Worm (Caenorhabditis elegans) whole organism, L4 larva: ENCODE measurements around the gene nfya-1.
A peak's percentile ranks its signal among the peaks of the same experiment; 100 is the strongest.

Experiments
- F10B5.3 ChIP-seq: sonication (generic microtip); optimal IDR thresholded peaks from 2 replicates; lab custom pipeline; 2016; ENCODE audit warnings: mild to moderate bottlenecking, missing genetic modification characterization, missing compliant biosample characterization
- F37D6.2 ChIP-seq: sonication (generic microtip); optimal IDR thresholded peaks from 2 replicates; lab custom pipeline; 2016; ENCODE audit warnings: mild to moderate bottlenecking, missing genetic modification characterization, missing compliant biosample characterization
- F44E2.7 ChIP-seq: fragments of 200-800 bp; sonication (Bioruptor generic); IDR thresholded peaks from 2 replicates; pipeline ENCODE4 v2.1.2; 2022; ENCODE audit warnings: missing genetic modification characterization, missing compliant biosample characterization
- F49E8.2 ChIP-seq: sonication (generic microtip); optimal IDR thresholded peaks from 2 replicates; lab custom pipeline; 2016; ENCODE audit warnings: missing compliant biosample characterization, mild to moderate bottlenecking, missing genetic modification characterization, borderline replicate concordance
- T26A8.4 ChIP-seq: fragments of 200-800 bp; sonication (Bioruptor generic); IDR thresholded peaks from 2 replicates; pipeline ENCODE4 v1.3.6; 2022; ENCODE audit warnings: missing genetic modification characterization, missing compliant biosample characterization
- Y105C5A.15 ChIP-seq: fragments of 200-800 bp; sonication (Bioruptor generic); IDR thresholded peaks from 2 replicates; pipeline ENCODE4 v1.3.6; 2022; ENCODE audit warnings: missing genetic modification characterization, missing compliant biosample characterization
- Y75B8A.6 ChIP-seq: fragments of 200-800 bp; sonication (Bioruptor generic); IDR thresholded peaks from 2 replicates; pipeline ENCODE4 v1.3.6; 2022; ENCODE audit warnings: missing genetic modification reagents, missing genetic modification characterization, missing compliant biosample characterization
- ZK337.2 ChIP-seq: fragments of 200-800 bp; sonication (Bioruptor generic); IDR thresholded peaks from 2 replicates; pipeline ENCODE4 v1.3.6; 2022; ENCODE audit warnings: missing genetic modification reagents, missing genetic modification characterization, missing compliant biosample characterization
- ZK546.5 ChIP-seq, 2 experiments: sonication (generic microtip); optimal IDR thresholded peaks; 2 replicates each; lab custom pipeline; 2017; ENCODE audit warnings: missing biosample characterization in 2 of 2, missing genetic modification characterization in 2 of 2
- aha-1 ChIP-seq: fragments of 150-350 bp; peaks from one replicate; lab custom pipeline; 2014; ENCODE audit warnings: missing biosample characterization, missing genetic modification characterization
- ama-1 ChIP-seq: fragments of 150-350 bp; optimal IDR thresholded peaks from 2 replicates; lab custom pipeline; 2014; ENCODE audit warnings: inconsistent platforms, mixed read lengths
- attf-4 ChIP-seq: sonication (generic microtip); optimal IDR thresholded peaks from 3 replicates; lab custom pipeline; 2017; ENCODE audit warnings: missing biosample characterization, missing genetic modification characterization
- ceh-28 ChIP-seq: fragments of 150-350 bp; optimal IDR thresholded peaks from 2 replicates; lab custom pipeline; 2014; ENCODE audit warnings: missing biosample characterization, missing genetic modification reagents, missing genetic modification characterization
- ceh-82 ChIP-seq: sonication (generic microtip); optimal IDR thresholded peaks from 2 replicates; lab custom pipeline; 2017; ENCODE audit warnings: missing biosample characterization, missing genetic modification characterization
- cey-2 ChIP-seq: sonication (generic microtip); optimal IDR thresholded peaks from 3 replicates; lab custom pipeline; 2017; ENCODE audit warnings: missing genetic modification characterization, mild to moderate bottlenecking, missing compliant biosample characterization, antibody characterized with exemption, borderline replicate concordance; ENCODE audit not compliant: insufficient read depth
- daf-16 ChIP-seq, 3 experiments: sonication (generic microtip); optimal IDR thresholded peaks; 2 replicates each; lab custom pipeline; 2016 to 2017; ENCODE audit warnings: missing genetic modification characterization in 3 of 3, missing genetic modification reagents in 3 of 3, mild to moderate bottlenecking in 2 of 3, missing compliant biosample characterization in 2 of 3, missing biosample characterization in 1 of 3, moderate library complexity in 1 of 3
- dmd-9 ChIP-seq: fragments of 200-800 bp; sonication (Bioruptor generic); IDR thresholded peaks from 2 replicates; pipeline ENCODE4 v1.3.6; 2022; ENCODE audit warnings: missing genetic modification reagents, missing genetic modification characterization, missing compliant biosample characterization
- dve-1 ChIP-seq: sonication (generic microtip); optimal IDR thresholded peaks from 2 replicates; lab custom pipeline; 2017; ENCODE audit warnings: antibody characterized with exemption, mild to moderate bottlenecking, missing genetic modification characterization, missing compliant biosample characterization; ENCODE audit not compliant: insufficient read depth
- fkh-10 ChIP-seq: fragments of 150-350 bp; optimal IDR thresholded peaks from 2 replicates; lab custom pipeline; 2014; ENCODE audit warnings: missing biosample characterization, missing genetic modification reagents, missing genetic modification characterization
- fos-1 ChIP-seq: fragments of 150-350 bp; optimal IDR thresholded peaks from 2 replicates; lab custom pipeline; 2014; ENCODE audit warnings: missing biosample characterization, missing genetic modification characterization
- hif-1 ChIP-seq, 2 experiments: sonication (generic microtip); optimal IDR thresholded peaks; 2 replicates each; lab custom pipeline; 2016 to 2017; ENCODE audit warnings: missing compliant biosample characterization in 2 of 2, missing genetic modification characterization in 2 of 2, missing genetic modification reagents in 2 of 2, missing genotype in 2 of 2, mild to moderate bottlenecking in 1 of 2
- hlh-11 ChIP-seq: fragments of 200-800 bp; sonication (Bioruptor generic); optimal IDR thresholded peaks from 2 replicates; lab custom pipeline; 2018; ENCODE audit warnings: mild to moderate bottlenecking, missing genetic modification characterization, missing compliant biosample characterization
- hlh-30 ChIP-seq: sonication (generic microtip); optimal IDR thresholded peaks from 2 replicates; lab custom pipeline; 2017; ENCODE audit warnings: antibody characterized with exemption, mild to moderate bottlenecking, missing genetic modification characterization, missing compliant biosample characterization; ENCODE audit not compliant: insufficient read depth
- jun-1 ChIP-seq: fragments of 150-350 bp; optimal IDR thresholded peaks from 2 replicates; lab custom pipeline; 2014; ENCODE audit warnings: missing biosample characterization, missing genetic modification reagents, missing genetic modification characterization
- lim-7 ChIP-seq: fragments of 200-800 bp; sonication (Bioruptor generic); IDR thresholded peaks from 2 replicates; pipeline ENCODE4 v1.3.6; 2022; ENCODE audit warnings: missing genetic modification characterization, missing compliant biosample characterization
- lin-13 ChIP-seq: fragments of 150-350 bp; optimal IDR thresholded peaks from 2 replicates; lab custom pipeline; 2014; ENCODE audit warnings: missing biosample characterization, missing genetic modification reagents, missing genetic modification characterization
- lin-29 ChIP-seq: fragments of 200-800 bp; sonication (Bioruptor generic); IDR thresholded peaks from 2 replicates; pipeline ENCODE4 v1.3.6; 2022; ENCODE audit warnings: missing genetic modification reagents, missing genetic modification characterization, missing compliant biosample characterization
- lin-38 ChIP-seq: fragments of 200-800 bp; sonication (Bioruptor generic); IDR thresholded peaks from 2 replicates; pipeline ENCODE4 v1.3.6; 2022; ENCODE audit warnings: missing genetic modification reagents, missing genetic modification characterization, missing compliant biosample characterization
- lsy-2 ChIP-seq, 2 experiments: fragments of 150-350 bp in 1 of 2; sonication (generic microtip) in 1 of 2; optimal IDR thresholded peaks; 2 replicates each; lab custom pipeline; 2014 to 2017; ENCODE audit warnings: missing biosample characterization in 2 of 2, missing genetic modification characterization in 2 of 2
- nhr-10 ChIP-seq: fragments of 150-350 bp; optimal IDR thresholded peaks from 2 replicates; lab custom pipeline; 2014; ENCODE audit warnings: missing biosample characterization, missing genetic modification characterization
- nhr-111 ChIP-seq: fragments of 200-800 bp; sonication (Bioruptor generic); optimal IDR thresholded peaks from 2 replicates; lab custom pipeline; 2018; ENCODE audit warnings: mild to moderate bottlenecking, missing genetic modification characterization, missing compliant biosample characterization
- nhr-42 ChIP-seq: fragments of 200-800 bp; sonication (Bioruptor generic); IDR thresholded peaks from 2 replicates; pipeline ENCODE4 v1.3.6; 2022; ENCODE audit warnings: missing genetic modification characterization, missing compliant biosample characterization
- nhr-6 ChIP-seq: fragments of 150-350 bp; optimal IDR thresholded peaks from 2 replicates; lab custom pipeline; 2014; ENCODE audit warnings: missing biosample characterization, missing genetic modification characterization
- pha-4 ChIP-seq, 2 experiments: fragments of 150-350 bp in 1 of 2; fragments of 200-800 bp in 1 of 2; sonication (Bioruptor generic) in 1 of 2; IDR thresholded peaks in 1 of 2; optimal IDR thresholded peaks in 1 of 2; 2 replicates each; pipeline versions ENCODE4 v1.3.6 to Lab custom; 2014 to 2022; ENCODE audit warnings: missing genetic modification characterization in 2 of 2, missing genetic modification reagents in 2 of 2, missing biosample characterization in 1 of 2, missing compliant biosample characterization in 1 of 2
- php-3 ChIP-seq: fragments of 200-800 bp; sonication (Bioruptor generic); IDR thresholded peaks from 2 replicates; pipeline ENCODE4 v1.3.6; 2022; ENCODE audit warnings: missing genetic modification reagents, missing genetic modification characterization, missing compliant biosample characterization
- rbr-2 ChIP-seq: sonication (generic microtip); optimal IDR thresholded peaks from 2 replicates; lab custom pipeline; 2016; ENCODE audit warnings: missing genotype, missing genetic modification characterization, missing compliant biosample characterization
- set-16 ChIP-seq: fragments of 200-800 bp; sonication (Bioruptor generic); IDR thresholded peaks from 2 replicates; pipeline ENCODE4 v1.3.6; 2022; ENCODE audit warnings: missing genetic modification reagents, missing genetic modification characterization, missing compliant biosample characterization
- snpc-1.2 ChIP-seq: fragments of 200-800 bp; sonication (Bioruptor generic); IDR thresholded peaks from 2 replicates; pipeline ENCODE4 v1.3.6; 2022; ENCODE audit warnings: missing genetic modification reagents, missing genetic modification characterization, missing compliant biosample characterization
- snpc-4 ChIP-seq: fragments of 150-350 bp; optimal IDR thresholded peaks from 2 replicates; lab custom pipeline; 2014; ENCODE audit warnings: missing biosample characterization, missing genetic modification characterization
- tag-97 ChIP-seq: fragments of 200-800 bp; sonication (Bioruptor generic); IDR thresholded peaks from 2 replicates; pipeline ENCODE4 v1.3.6; 2022; ENCODE audit warnings: missing genetic modification characterization, missing compliant biosample characterization
- unc-130 ChIP-seq: sonication (generic microtip); optimal IDR thresholded peaks from 2 replicates; lab custom pipeline; 2016; ENCODE audit warnings: missing genetic modification reagents, missing genetic modification characterization, missing compliant biosample characterization
- unc-39 ChIP-seq: sonication (generic microtip); optimal IDR thresholded peaks from 2 replicates; lab custom pipeline; 2017; ENCODE audit warnings: missing biosample characterization, missing genetic modification characterization
- unc-62 ChIP-seq, 3 experiments: fragments of 150-350 bp in 1 of 3; sonication (generic microtip); optimal IDR thresholded peaks in 2 of 3; peaks in 1 of 3; 1 replicate in 1 of 3; 2 replicates in 2 of 3; lab custom pipeline; 2014 to 2017; ENCODE audit warnings: missing biosample characterization in 3 of 3, missing genetic modification characterization in 3 of 3, missing genetic modification reagents in 3 of 3, missing genotype in 1 of 3
- zag-1 ChIP-seq: fragments of 150-350 bp; optimal IDR thresholded peaks from 2 replicates; lab custom pipeline; 2014; ENCODE audit warnings: missing biosample characterization, missing genetic modification characterization
- zip-11 ChIP-seq: fragments of 200-800 bp; sonication (Bioruptor generic); IDR thresholded peaks from 2 replicates; pipeline ENCODE4 v1.3.6; 2022; ENCODE audit warnings: missing genetic modification characterization, missing compliant biosample characterization
- ztf-11 ChIP-seq: fragments of 150-350 bp; optimal IDR thresholded peaks from 2 replicates; lab custom pipeline; 2014; ENCODE audit warnings: missing biosample characterization, missing genetic modification characterization

Gene nfya-1

DNA sequence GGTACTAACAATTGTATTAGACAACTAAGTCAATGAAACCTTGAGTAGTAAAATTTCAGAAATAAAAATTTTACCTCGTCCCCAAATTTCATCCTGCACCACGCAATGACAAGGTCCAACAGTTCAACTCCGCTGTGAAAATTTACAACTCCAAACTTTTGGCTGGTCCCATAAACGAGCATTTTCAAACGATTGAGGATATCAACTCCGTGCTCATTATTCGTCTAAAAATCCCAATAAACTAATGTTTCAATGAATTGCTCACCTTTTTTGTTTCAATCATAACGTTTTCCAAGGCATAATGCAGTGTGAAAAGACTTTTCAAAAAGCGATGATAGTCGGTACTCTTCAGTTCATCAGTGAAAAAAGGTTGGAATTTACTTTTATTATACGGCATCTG, 40.0 kb downstream of the nfya-1 start:
- TF ChIP-seq ZK546.5 (tag; optimal IDR thresholded peaks at IDR 0.05; lab: Kevin White, UChicago) (no peak), unc-62 (GFP tag; optimal IDR thresholded peaks at IDR 0.05 in 1 of 2; lab: Kevin White, UChicago) (peak in 1 of 2 experiments; percentile 95), unc-62 (tag; optimal IDR thresholded peaks at IDR 0.05; lab: Kevin White, UChicago) (no peak)

DNA sequence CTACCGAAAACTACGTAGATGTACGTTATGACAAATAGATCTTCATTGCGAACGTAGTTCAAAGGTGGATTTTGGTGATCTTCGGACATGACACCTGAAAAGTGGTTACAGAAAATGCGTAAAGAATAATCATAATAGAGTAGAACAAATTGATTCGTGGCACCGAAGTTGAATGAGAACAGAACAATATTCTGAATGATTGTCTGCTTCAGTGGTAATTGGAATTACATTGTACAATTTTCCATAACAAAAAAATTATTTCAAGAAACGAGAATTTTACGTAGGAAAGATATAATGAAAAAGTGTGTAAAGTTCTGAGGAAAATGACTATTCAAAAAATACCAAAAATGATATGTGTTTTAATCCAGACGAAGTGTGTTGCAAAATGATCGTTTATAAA, 44.0 kb downstream of the nfya-1 start, which contains the start of gene Y62H9A.10:
Gene Y62H9A.10 (minus strand): TSS at position 101 of the 400 bp plus-strand sequence.
- no peak for TF ChIP-seq unc-39
- TF ChIP-seq php-3 (GFP tag; lab: Robert Waterston, UW) = no peak
- TF ChIP-seq lin-38 (GFP tag; lab: Robert Waterston, UW) = no peak
- TF ChIP-seq zip-11 (GFP tag; lab: Robert Waterston, UW) = no peak
- no peak for TF ChIP-seq ztf-11 (tag; lab: Kevin White, UChicago)
- TF ChIP-seq snpc-4 (tag; lab: Kevin White, UChicago) = no peak

DNA sequence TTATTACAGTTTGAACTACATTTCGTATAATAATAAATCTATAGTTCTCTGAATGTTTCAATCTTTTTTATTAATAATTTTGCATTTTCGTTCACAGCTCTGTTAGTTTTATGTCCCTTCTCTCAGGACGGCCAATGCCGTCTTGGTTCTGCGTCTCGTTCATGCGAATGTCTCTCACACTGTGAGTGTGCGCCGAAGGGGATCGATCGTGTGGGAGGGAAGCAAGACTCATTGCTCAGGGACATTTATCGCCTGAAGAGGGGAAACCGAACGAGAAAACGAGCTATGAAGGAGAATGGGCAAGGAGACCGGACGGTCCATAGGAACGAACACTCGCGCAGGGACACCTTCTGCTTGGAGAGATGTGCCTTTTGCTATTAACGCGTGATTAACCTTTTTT, 47.6 kb downstream of the nfya-1 start:
- TF ChIP-seq dve-1 (tag; lab: Kevin White, UChicago) (no peak), nhr-111 (GFP tag; lab: Kevin White, UChicago) (no peak), pha-4 (GFP tag; IDR thresholded peaks at IDR 0.05; lab: Robert Waterston, UW) (no peak), pha-4 (tag; optimal IDR thresholded peaks at IDR 0.05; lab: Kevin White, UChicago) (no peak), hlh-30 (tag; lab: Kevin White, UChicago) (no peak), tag-97 (GFP tag; lab: Robert Waterston, UW) (no peak), F37D6.2 (peak; percentile 51), fos-1 (tag; lab: Kevin White, UChicago) (no peak), dmd-9 (no peak), lin-38 (GFP tag; lab: Robert Waterston, UW) (no peak), attf-4 (no peak), T26A8.4 (GFP tag; lab: Robert Waterston, UW) (no peak), ceh-28 (tag; lab: Kevin White, UChicago) (peak; percentile 43), fkh-10 (no peak), php-3 (GFP tag; lab: Robert Waterston, UW) (no peak), hlh-11 (tag; lab: Kevin White, UChicago) (no peak), nhr-42 (no peak), unc-130 (GFP tag; lab: Kevin White, UChicago) (no peak), Y105C5A.15 (GFP tag; lab: Robert Waterston, UW) (no peak), aha-1 (tag; lab: Kevin White, UChicago) (peak; percentile 57), rbr-2 (tag; lab: Kevin White, UChicago) (peak; percentile 46), zag-1 (tag; lab: Kevin White, UChicago) (no peak), daf-16 (GFP tag; optimal IDR thresholded peaks at IDR 0.05; lab: Kevin White, UChicago) (no peak), daf-16 (tag; optimal IDR thresholded peaks at IDR 0.05; lab: Kevin White, UChicago) (no peak), ama-1 (lab: Kevin White, UChicago) (no peak), zip-11 (GFP tag; lab: Robert Waterston, UW) (no peak), lin-29 (no peak), ceh-82 (no peak), lsy-2 (tag; optimal IDR thresholded peaks at IDR 0.05; lab: Kevin White, UChicago) (no peak), Y75B8A.6 (GFP tag; lab: Robert Waterston, UW) (no peak), unc-62 (GFP tag; optimal IDR thresholded peaks at IDR 0.05 in 1 of 2; lab: Kevin White, UChicago) (peak in 1 of 2 experiments; percentile 85), unc-62 (tag; optimal IDR thresholded peaks at IDR 0.05; lab: Kevin White, UChicago) (no peak), F10B5.3 (tag; lab: Kevin White, UChicago) (peak; percentile 12), F44E2.7 (GFP tag; lab: Robert Waterston, UW) (no peak), ZK337.2 (GFP tag; lab: Robert Waterston, UW) (no peak), lin-13 (GFP tag; lab: Kevin White, UChicago) (no peak), set-16 (GFP tag; lab: Robert Waterston, UW) (no peak), snpc-1.2 (GFP tag; lab: Robert Waterston, UW) (no peak), F49E8.2 (tag; lab: Kevin White, UChicago) (no peak), hif-1 (tag; optimal IDR thresholded peaks at IDR 0.05; lab: Kevin White, UChicago) (no peak), nhr-10 (tag; lab: Kevin White, UChicago) (no peak), jun-1 (tag; lab: Kevin White, UChicago) (no peak), nhr-6 (tag; lab: Kevin White, UChicago) (no peak), lim-7 (GFP tag; lab: Robert Waterston, UW) (no peak), cey-2 (tag; lab: Kevin White, UChicago) (no peak)
